Worm (Caenorhabditis elegans) whole organism, young adult: Measurements from ENCODE around the gene C05B5.17.

ENCODE experiments used
- B0019.2 ChIP-seq: fragments of 200-800 bp; sonication (Bioruptor generic); conservative IDR thresholded peaks from 2 replicates; pipeline ENCODE4 v1.3.6; 2022; ENCODE audit warnings: missing genetic modification reagents, missing genetic modification characterization, missing compliant biosample characterization
- B0261.1 ChIP-seq: sonication (generic microtip); optimal IDR thresholded peaks from 2 replicates; lab custom pipeline; 2016; ENCODE audit warnings: mild to moderate bottlenecking, missing genetic modification characterization, moderate library complexity, missing compliant biosample characterization
- B0336.3 ChIP-seq: fragments of 200-800 bp; sonication (Bioruptor generic); IDR thresholded peaks from 2 replicates; pipeline ENCODE4 v1.3.6; 2022; ENCODE audit warnings: missing genetic modification characterization, missing compliant biosample characterization
- C06A6.2 ChIP-seq: fragments of 200-800 bp; sonication (Bioruptor generic); conservative IDR thresholded peaks from 2 replicates; pipeline ENCODE4 v1.3.6; 2022; ENCODE audit warnings: missing genetic modification characterization, missing compliant biosample characterization
- F37B4.10 ChIP-seq: fragments of 200-800 bp; sonication (Bioruptor generic); IDR thresholded peaks from 2 replicates; pipeline ENCODE4 v1.3.6; 2022; ENCODE audit warnings: missing genetic modification characterization, missing compliant biosample characterization
- Y53F4B.3 ChIP-seq: fragments of 200-800 bp; sonication (Bioruptor generic); IDR thresholded peaks from 2 replicates; pipeline ENCODE4 v1.3.6; 2022; ENCODE audit warnings: missing genetic modification reagents, missing genetic modification characterization, missing compliant biosample characterization
- aptf-2 ChIP-seq: fragments of 200-800 bp; sonication (Bioruptor generic); conservative IDR thresholded peaks from 2 replicates; pipeline ENCODE4 v1.3.6; 2022; ENCODE audit warnings: missing genetic modification reagents, missing genetic modification characterization, missing compliant biosample characterization
- bed-1 ChIP-seq: fragments of 200-800 bp; sonication (Bioruptor generic); IDR thresholded peaks from 2 replicates; pipeline ENCODE4 v1.3.6; 2022; ENCODE audit warnings: missing genetic modification reagents, missing genetic modification characterization, missing compliant biosample characterization
- bed-2 ChIP-seq: fragments of 200-800 bp; sonication (Bioruptor generic); IDR thresholded peaks from 2 replicates; pipeline ENCODE4 v1.3.6; 2022; ENCODE audit warnings: missing genetic modification reagents, missing genetic modification characterization, missing compliant biosample characterization
- ceh-40 ChIP-seq: fragments of 200-800 bp; sonication (Bioruptor generic); IDR thresholded peaks from 2 replicates; pipeline ENCODE4 v1.3.6; 2022; ENCODE audit warnings: missing genetic modification characterization, missing compliant biosample characterization
- dox-1 ChIP-seq: fragments of 200-800 bp; sonication (Bioruptor generic); IDR thresholded peaks from 2 replicates; pipeline ENCODE4 v1.3.6; 2022; ENCODE audit warnings: missing genetic modification reagents, missing genetic modification characterization, missing compliant biosample characterization
- dpff-1 ChIP-seq: sonication (generic microtip); optimal IDR thresholded peaks from 2 replicates; lab custom pipeline; 2017; ENCODE audit warnings: mild to moderate bottlenecking, missing genetic modification characterization, missing compliant biosample characterization
- lin-40 ChIP-seq: sonication (generic microtip); optimal IDR thresholded peaks from 2 replicates; lab custom pipeline; 2016; ENCODE audit warnings: missing genetic modification characterization, mild to moderate bottlenecking, missing compliant biosample characterization, missing genotype, missing genetic modification reagents
- madf-10 ChIP-seq: sonication (generic microtip); optimal IDR thresholded peaks from 2 replicates; lab custom pipeline; 2016; ENCODE audit warnings: mild to moderate bottlenecking, missing genetic modification characterization, missing compliant biosample characterization
- mes-4 ChIP-seq: sonication (generic microtip); optimal IDR thresholded peaks from 2 replicates; lab custom pipeline; 2016; ENCODE audit warnings: missing genotype, missing genetic modification characterization, missing compliant biosample characterization
- nfya-1 ChIP-seq: sonication (generic microtip); optimal IDR thresholded peaks from 2 replicates; lab custom pipeline; 2017; ENCODE audit warnings: antibody characterized with exemption, missing compliant biosample characterization, missing genetic modification characterization, borderline replicate concordance; ENCODE audit not compliant: insufficient read depth
- nfya-2 ChIP-seq: fragments of 200-800 bp; sonication (Bioruptor generic); IDR thresholded peaks from 2 replicates; pipeline ENCODE4 v1.3.6; 2022; ENCODE audit warnings: missing genetic modification reagents, missing genetic modification characterization, missing compliant biosample characterization
- nhr-80 ChIP-seq: sonication (generic microtip); optimal IDR thresholded peaks from 2 replicates; lab custom pipeline; 2016; ENCODE audit warnings: missing genetic modification characterization, missing compliant biosample characterization
- nhr-90 ChIP-seq: sonication (generic microtip); optimal IDR thresholded peaks from 2 replicates; lab custom pipeline; 2016; ENCODE audit warnings: missing genotype, mild to moderate bottlenecking, missing genetic modification characterization, missing compliant biosample characterization
- repo-1 ChIP-seq: sonication (generic microtip); optimal IDR thresholded peaks from 2 replicates; lab custom pipeline; 2017; ENCODE audit warnings: mild to moderate bottlenecking, missing genetic modification characterization, missing compliant biosample characterization
- somi-1 ChIP-seq: fragments of 200-800 bp; sonication (Bioruptor generic); optimal IDR thresholded peaks from 2 replicates; lab custom pipeline; 2018; ENCODE audit warnings: mild to moderate bottlenecking, missing genetic modification characterization, missing compliant biosample characterization
- tlf-1 ChIP-seq: fragments of 200-800 bp; sonication (Bioruptor generic); optimal IDR thresholded peaks from 2 replicates; lab custom pipeline; 2018; ENCODE audit warnings: mild to moderate bottlenecking, missing genetic modification characterization, missing compliant biosample characterization
- ztf-22 ChIP-seq: fragments of 200-800 bp; sonication (Bioruptor generic); optimal IDR thresholded peaks from 2 replicates; lab custom pipeline; 2018; ENCODE audit warnings: mild to moderate bottlenecking, missing genetic modification characterization, moderate library complexity, missing compliant biosample characterization
- ztf-25 ChIP-seq: fragments of 200-800 bp; sonication (Bioruptor generic); IDR thresholded peaks from 2 replicates; pipeline ENCODE4 v1.3.6; 2022; ENCODE audit warnings: missing genetic modification reagents, missing genetic modification characterization, missing compliant biosample characterization
- ztf-3 ChIP-seq: fragments of 200-800 bp; sonication (Bioruptor generic); optimal IDR thresholded peaks from 2 replicates; lab custom pipeline; 2018; ENCODE audit warnings: mild to moderate bottlenecking, missing genetic modification characterization, missing compliant biosample characterization

The C05B5.17 gene

DNA sequence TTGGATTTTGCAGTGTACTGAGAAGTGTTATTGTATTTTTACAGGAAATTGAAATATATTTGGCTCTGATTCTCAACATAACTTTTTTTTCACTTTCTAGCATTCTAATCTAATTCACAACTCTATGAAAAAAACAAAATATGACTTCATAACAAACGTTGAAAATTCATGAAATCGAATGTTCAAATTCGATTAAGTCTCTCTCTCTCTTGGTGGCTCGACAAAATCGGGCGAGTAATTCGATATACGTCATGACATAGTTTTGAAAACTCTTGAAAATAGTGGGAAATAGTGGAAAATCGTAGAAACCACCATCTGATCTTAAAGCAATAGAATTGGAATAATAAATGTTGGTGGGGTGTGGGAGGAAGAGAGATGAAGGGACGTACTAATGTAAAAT is 18.9 kb upstream of the C05B5.17 start:
- TF ChIP-seq C06A6.2 (GFP tag; lab: Robert Waterston, UW) (no peak), ceh-40 (GFP tag; lab: Robert Waterston, UW) (no peak), Y53F4B.3 (GFP tag; lab: Robert Waterston, UW) (no peak), bed-2 (no peak), bed-1 (GFP tag; lab: Robert Waterston, UW) (no peak), tlf-1 (GFP tag; lab: Kevin White, UChicago) (no peak)

- TF ChIP-seq madf-10 (peak; percentile 32), dox-1 (GFP tag; lab: Robert Waterston, UW) (no peak)
These were observed 17.4 kb upstream of the C05B5.17 start, which contains the start of gene rgs-1 for ce11 chrIII:10016413-10017051. Gene rgs-1 (minus strand): TSS chrIII:10016558.

ce11 chrIII:10012136-10012535 is 13.0 kb upstream of the C05B5.17 start, which contains the start of gene C05B5.16:
Gene C05B5.16 (plus strand): TSS chrIII:10012436.
- TF ChIP-seq ztf-25 (GFP tag; lab: Robert Waterston, UW), result no peak
- no peak for TF ChIP-seq lin-40
- TF ChIP-seq F37B4.10 (GFP tag; lab: Robert Waterston, UW), result no peak
- no peak for TF ChIP-seq nhr-80

- TF ChIP-seq mes-4 (tag; lab: Kevin White, UChicago), result no peak
- TF ChIP-seq aptf-2 (GFP tag; lab: Robert Waterston, UW), result no peak
- no peak for TF ChIP-seq nfya-2 (GFP tag; lab: Robert Waterston, UW)
- TF ChIP-seq repo-1, result no peak
- no peak for TF ChIP-seq ztf-3 (GFP tag; lab: Kevin White, UChicago)
- no peak for TF ChIP-seq nhr-90
- no peak for TF ChIP-seq B0019.2 (GFP tag; lab: Robert Waterston, UW)
These were observed 11.0 kb upstream of the C05B5.17 start, which contains the start of gene fbxa-155 for ce11 chrIII:10010117-10010516. Gene fbxa-155 (minus strand): TSS chrIII:10010217.

DNA sequence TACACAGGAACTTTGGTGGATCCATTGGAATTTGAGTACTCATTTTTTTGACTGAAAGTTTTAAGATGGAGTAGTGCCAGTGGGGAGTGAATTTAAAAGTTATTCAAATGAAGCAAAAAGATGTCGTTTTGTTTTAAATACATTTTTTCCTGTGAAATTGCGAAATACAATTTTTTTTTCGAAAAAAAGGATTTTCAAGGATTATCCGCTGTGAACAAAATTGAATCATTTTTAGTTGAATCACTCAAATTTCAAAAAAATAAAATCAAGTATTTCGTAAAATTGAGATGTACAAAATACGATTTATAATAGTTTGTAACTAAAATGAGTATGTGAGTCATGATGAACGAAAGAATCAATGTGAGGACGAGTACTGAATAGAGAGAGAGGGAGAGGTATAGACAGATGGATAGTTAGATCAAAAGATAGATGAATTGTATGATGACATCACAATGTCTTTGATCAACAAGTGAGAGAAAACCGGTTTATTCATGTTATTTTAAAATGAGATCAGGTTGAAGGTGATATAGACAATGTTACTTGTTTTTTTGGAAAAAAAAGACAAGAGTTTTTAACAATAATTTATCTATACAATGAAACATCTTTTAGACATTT is 7.7 kb upstream of the C05B5.17 start, which contains the start of gene C05B5.8:
C05B5.8 (minus strand) TSS at position 51 of the 615 bp plus-strand sequence.
- TF ChIP-seq ztf-22 (GFP tag; lab: Kevin White, UChicago), result no peak
- no peak for TF ChIP-seq somi-1 (GFP tag; lab: Kevin White, UChicago)

DNA sequence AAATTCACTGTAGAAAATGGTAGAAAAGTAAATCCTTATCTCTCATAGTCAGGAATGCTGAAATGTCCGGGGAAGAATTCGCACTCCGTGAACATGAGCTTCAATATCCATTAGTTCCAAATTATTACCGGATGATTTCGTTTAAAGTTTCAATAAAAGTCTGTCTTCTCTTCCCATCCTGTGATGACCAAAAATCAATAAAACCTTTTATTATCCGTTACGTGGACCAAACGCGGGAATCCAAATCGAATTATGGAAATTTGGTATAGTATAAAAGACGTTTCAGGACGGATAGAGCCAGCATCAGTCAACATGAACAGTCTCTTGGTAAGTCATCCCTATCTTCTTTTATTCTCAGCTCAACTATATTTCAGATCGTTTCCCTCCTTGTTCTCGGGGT is 5.1 kb upstream of the C05B5.17 start, which contains the start of gene C05B5.11:
C05B5.11 (plus strand) TSS at position 301 of the 400 bp plus-strand sequence.
- TF ChIP-seq B0336.3 (GFP tag; lab: Robert Waterston, UW), result no peak

DNA sequence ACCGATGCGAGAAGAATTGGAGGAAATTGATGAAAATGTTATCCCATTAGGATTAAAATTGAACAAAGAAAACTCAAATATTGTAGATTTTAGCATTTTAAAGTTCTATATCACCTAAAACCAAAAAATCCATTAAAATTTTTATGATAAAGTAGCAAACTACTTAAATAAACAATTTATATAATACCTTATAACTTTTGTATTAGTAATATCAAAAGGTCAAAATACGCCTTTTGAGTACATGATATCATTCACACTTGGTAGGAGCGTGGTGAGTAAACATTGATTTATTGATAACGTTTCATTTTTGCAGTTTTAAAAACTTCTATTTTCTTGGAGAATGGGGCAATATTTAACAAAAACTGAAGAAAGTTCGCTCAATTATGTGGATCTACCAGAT is 1.9 kb upstream of the C05B5.17 start, which contains the start of gene C05B5.5:
C05B5.5 (plus strand) TSS at position 301 of the 400 bp plus-strand sequence.
- no peak for TF ChIP-seq B0261.1 (tag; lab: Kevin White, UChicago)
- TF ChIP-seq ztf-3 (GFP tag; lab: Kevin White, UChicago), result no peak
- no peak for TF ChIP-seq dpff-1 (tag; lab: Kevin White, UChicago)
- no peak for TF ChIP-seq ztf-22 (GFP tag; lab: Kevin White, UChicago)

ce11 chrIII:10000428-10000827 is 1.3 kb upstream of the C05B5.17 start, which contains the start of gene C05B5.2:
Gene C05B5.2 (minus strand): TSS chrIII:10000528.
- TF ChIP-seq nfya-1 (tag; lab: Kevin White, UChicago), result no peak
- TF ChIP-seq, all 124 proteins: peak for 0
